Fruit fly (Drosophila melanogaster): ENCODE results near the gene CG7115.

CG7115 gene

dm6 chr2L:7810519-7810918 lies 10.4 kb upstream of the CG7115 start, which contains the start of gene Cdc14 (continued):
- TF ChIP-seq CG17568 (GFP tag; optimal IDR thresholded peaks at IDR 0.05): peak; percentile 45

dm6 chr2L:7811249-7812002 lies 9.5 kb upstream of the CG7115 start, which contains the start of gene LanB1:
TSS of gene LanB1 (plus strand) at chr2L:7811438.
- TF ChIP-seq CG3407 (GFP tag; optimal IDR thresholded peaks at IDR 0.05): no peak
- peak; percentile 62 for TF ChIP-seq Opbp (GFP tag; IDR thresholded peaks at IDR 0.05; ENCODE audit: partially characterized antibody)
- no peak for TF ChIP-seq ems (GFP tag; optimal IDR thresholded peaks at IDR 0.05)
- TF ChIP-seq CG12104 (GFP tag; optimal IDR thresholded peaks at IDR 0.05): no peak
- no peak for TF ChIP-seq CG9932 (GFP tag; IDR thresholded peaks at IDR 0.05)
- TF ChIP-seq fd96Cb (tag; optimal IDR thresholded peaks at IDR 0.05): no peak
- TF ChIP-seq Sox102F (GFP tag; optimal IDR thresholded peaks at IDR 0.05): no peak
- TF ChIP-seq lbe (GFP tag; optimal IDR thresholded peaks at IDR 0.05): no peak
- no peak for TF ChIP-seq fd3F (GFP tag; optimal IDR thresholded peaks at IDR 0.05)
- no peak for TF ChIP-seq CG8359 (GFP tag; optimal IDR thresholded peaks at IDR 0.05; ENCODE audit: borderline replicate concordance)
- no peak for TF ChIP-seq crp (GFP tag; optimal IDR thresholded peaks at IDR 0.05)
- no peak for TF ChIP-seq btn (GFP tag; optimal IDR thresholded peaks at IDR 0.05)
- TF ChIP-seq Nf-YB (GFP tag; optimal IDR thresholded peaks at IDR 0.05): no peak
- no peak for TF ChIP-seq CG10565 (GFP tag; optimal IDR thresholded peaks at IDR 0.05)
- 0 out of 4 replicates have a peak, but pooled peaks have one; percentile 47 for TF ChIP-seq chinmo (GFP tag; IDR thresholded peaks at IDR 0.05; ENCODE audit: partially characterized antibody)
- no peak for TF ChIP-seq CG17912 (GFP tag; optimal IDR thresholded peaks at IDR 0.05)
- no peak for TF ChIP-seq D (optimal IDR thresholded peaks at IDR 0.05)
- TF ChIP-seq D (GFP tag; optimal IDR thresholded peaks at IDR 0.05): no peak
- no peak for TF ChIP-seq CG11093 (GFP tag; IDR thresholded peaks at IDR 0.05)
- TF ChIP-seq CG12391 (tag; optimal IDR thresholded peaks at IDR 0.05): no peak
- peak; percentile 29 for TF ChIP-seq CG15479 (GFP tag; optimal IDR thresholded peaks at IDR 0.05)
- peak; percentile 1 for TF ChIP-seq Fer1 (GFP tag; optimal IDR thresholded peaks at IDR 0.05)
- peak; percentile 61; the same call in 1 of the 3 replicates for TF ChIP-seq HLH4C (GFP tag; IDR thresholded peaks at IDR 0.05; ENCODE audit: partially characterized antibody)
- TF ChIP-seq wek (GFP tag; optimal IDR thresholded peaks at IDR 0.05): no peak
- no peak for TF ChIP-seq jumu (GFP tag; optimal IDR thresholded peaks at IDR 0.05)
- no peak for TF ChIP-seq br (optimal IDR thresholded peaks at IDR 0.05)
- TF ChIP-seq nau (GFP tag; optimal IDR thresholded peaks at IDR 0.05): peak; percentile 8
- no peak for TF ChIP-seq ab (GFP tag; optimal IDR thresholded peaks at IDR 0.05)
- TF ChIP-seq Ssrp (tag; optimal IDR thresholded peaks at IDR 0.05): no peak
- TF ChIP-seq CG11398 (GFP tag; optimal IDR thresholded peaks at IDR 0.05): no peak
- no peak for TF ChIP-seq fru (optimal IDR thresholded peaks at IDR 0.05)
- TF ChIP-seq CG16815 (GFP tag; optimal IDR thresholded peaks at IDR 0.05): no peak
- no peak for TF ChIP-seq CG10959 (GFP tag; IDR thresholded peaks at IDR 0.05)
- no peak for TF ChIP-seq Optix (GFP tag; IDR thresholded peaks at IDR 0.05)
- no peak for TF ChIP-seq Atf6 (GFP tag; IDR thresholded peaks at IDR 0.05)
- TF ChIP-seq pros (GFP tag; optimal IDR thresholded peaks at IDR 0.05): peak; percentile 97
- TF ChIP-seq CG3995 (GFP tag; optimal IDR thresholded peaks at IDR 0.05): no peak
- peak; percentile 55; the same call in 1 of the 2 replicates for TF ChIP-seq tna (GFP tag; IDR thresholded peaks at IDR 0.05; ENCODE audit: partially characterized antibody)
- TF ChIP-seq pfk (GFP tag; optimal IDR thresholded peaks at IDR 0.05): no peak
- TF ChIP-seq vvl (GFP tag; IDR thresholded peaks at IDR 0.05): peak; percentile 47; the same call in 1 of the 2 replicates
- TF ChIP-seq shn (GFP tag; optimal IDR thresholded peaks at IDR 0.05): no peak
- peak; percentile 60; the same call in 2 of the 3 replicates for TF ChIP-seq z (GFP tag; IDR thresholded peaks at IDR 0.05)
- peak; percentile 1 for TF ChIP-seq CG4707 (GFP tag; optimal IDR thresholded peaks at IDR 0.05)
- TF ChIP-seq CG4404 (GFP tag; IDR thresholded peaks at IDR 0.05): no peak
- no peak for TF ChIP-seq CoRest (tag; optimal IDR thresholded peaks at IDR 0.05)
- no peak for TF ChIP-seq Hmr (GFP tag; optimal IDR thresholded peaks at IDR 0.05)
